Fruit fly (Drosophila melanogaster) whole organism, embryonic: ENCODE data around the gene Sbf.

ENCODE experiments used
- Antp ChIP-seq: fragments of 200-800 bp; sonication (Bioruptor generic); optimal IDR thresholded peaks from 3 replicates; lab custom pipeline; 2016; ENCODE audit warnings: missing biosample characterization, missing genetic modification characterization
- BEAF-32 ChIP-seq: fragments of 200-800 bp; sonication (Bioruptor generic); optimal IDR thresholded peaks from 3 replicates; lab custom pipeline; 2017; ENCODE audit warnings: missing biosample characterization, missing genetic modification characterization, mild to moderate bottlenecking, moderate library complexity, missing genetic modification reagents
- CG10366 ChIP-seq: fragments of 200-800 bp; sonication (Bioruptor generic); IDR thresholded peaks from 2 replicates; pipeline ENCODE4 v1.3.6; 2022; ENCODE audit warnings: missing biosample characterization, missing genetic modification characterization
- CG10979 ChIP-seq: fragments of 200-800 bp; sonication (Bioruptor generic); optimal IDR thresholded peaks from 2 replicates; lab custom pipeline; 2018; ENCODE audit warnings: missing biosample characterization, mild to moderate bottlenecking, missing genetic modification characterization, moderate library complexity
- CG12299 ChIP-seq: fragments of 200-800 bp; sonication (Bioruptor generic); optimal IDR thresholded peaks from 2 replicates; lab custom pipeline; 2018; ENCODE audit warnings: missing biosample characterization, mild to moderate bottlenecking, missing genetic modification characterization
- CG12391 ChIP-seq: fragments of 200-800 bp; sonication (Bioruptor generic); optimal IDR thresholded peaks from 3 replicates; lab custom pipeline; 2018; ENCODE audit warnings: missing biosample characterization, mild to moderate bottlenecking, missing genetic modification characterization, moderate library complexity
- CG13296 ChIP-seq: fragments of 200-800 bp; sonication (Bioruptor generic); optimal IDR thresholded peaks from 3 replicates; lab custom pipeline; 2018; ENCODE audit warnings: missing biosample characterization, mild to moderate bottlenecking, missing genetic modification characterization
- CG1602 ChIP-seq: fragments of 200-800 bp; sonication (Bioruptor generic); optimal IDR thresholded peaks from 3 replicates; lab custom pipeline; 2016; ENCODE audit warnings: missing biosample characterization, missing genetic modification characterization
- CG1647 ChIP-seq: fragments of 200-800 bp; sonication (Bioruptor generic); optimal IDR thresholded peaks from 3 replicates; lab custom pipeline; 2016; ENCODE audit warnings: missing biosample characterization, missing genetic modification characterization
- CG17361 ChIP-seq: fragments of 200-800 bp; sonication (Bioruptor generic); IDR thresholded peaks from 3 replicates; pipeline ENCODE4 v1.3.6; 2022; ENCODE audit warnings: missing biosample characterization, missing genetic modification characterization
- CG18262 ChIP-seq: fragments of 200-800 bp; optimal IDR thresholded peaks from 3 replicates; lab custom pipeline; 2019; ENCODE audit warnings: missing biosample characterization, mild to moderate bottlenecking, missing genetic modification characterization, moderate library complexity
- CG18764 ChIP-seq: fragments of 200-800 bp; sonication (Bioruptor generic); optimal IDR thresholded peaks from 3 replicates; lab custom pipeline; 2016; ENCODE audit warnings: missing biosample characterization, missing genetic modification characterization
- CG2129 ChIP-seq: fragments of 200-800 bp; sonication (Bioruptor generic); IDR thresholded peaks from 2 replicates; pipeline ENCODE4 v1.3.6; 2022; ENCODE audit warnings: missing biosample characterization, missing genetic modification characterization; ENCODE audit not compliant: partially characterized antibody
- CG2678 ChIP-seq: fragments of 200-800 bp; sonication (Bioruptor generic); optimal IDR thresholded peaks from 3 replicates; lab custom pipeline; 2019; ENCODE audit warnings: missing biosample characterization, mild to moderate bottlenecking, missing genetic modification characterization, moderate library complexity
- CG2712 ChIP-seq: fragments of 200-800 bp; optimal IDR thresholded peaks from 3 replicates; lab custom pipeline; 2019; ENCODE audit warnings: missing biosample characterization, mild to moderate bottlenecking, missing genetic modification characterization, moderate library complexity
- CG43689 ChIP-seq: fragments of 200-800 bp; sonication (Bioruptor generic); IDR thresholded peaks from 2 replicates; pipeline ENCODE4 v1.3.6; 2022; ENCODE audit warnings: missing biosample characterization, missing genetic modification characterization
- CG6272 ChIP-seq: fragments of 200-800 bp; sonication (Bioruptor generic); IDR thresholded peaks from 2 replicates; pipeline ENCODE4 v1.3.6; 2022; ENCODE audit warnings: missing biosample characterization, missing genetic modification characterization
- CG6683 ChIP-seq: fragments of 200-800 bp; sonication (Bioruptor generic); optimal IDR thresholded peaks from 2 replicates; lab custom pipeline; 2017; ENCODE audit warnings: missing biosample characterization, mild to moderate bottlenecking, missing genetic modification characterization, missing genetic modification reagents
- CG8281 ChIP-seq: fragments of 200-800 bp; sonication (Bioruptor generic); optimal IDR thresholded peaks from 2 replicates; lab custom pipeline; 2018; ENCODE audit warnings: missing biosample characterization, mild to moderate bottlenecking, missing genetic modification characterization, moderate library complexity
- CG9215 ChIP-seq: fragments of 200-800 bp; sonication (Bioruptor generic); IDR thresholded peaks from 2 replicates; pipeline ENCODE4 v1.3.6; 2022; ENCODE audit warnings: missing biosample characterization, missing genetic modification characterization
- CG9817 ChIP-seq: fragments of 200-800 bp; sonication (Bioruptor generic); optimal IDR thresholded peaks from 2 replicates; lab custom pipeline; 2018; ENCODE audit warnings: missing biosample characterization, mild to moderate bottlenecking, missing genetic modification characterization, moderate library complexity
- Dfd ChIP-seq, 2 experiments: fragments of >200 bp; optimal IDR thresholded peaks; 2 replicates each; lab custom pipeline; 2017; ENCODE audit warnings: missing biosample characterization in 2 of 2, missing genetic modification characterization in 2 of 2
- Gug ChIP-seq: fragments of 200-800 bp; sonication (Bioruptor generic); IDR thresholded peaks from 4 replicates; pipeline ENCODE4 v1.3.6; 2022; ENCODE audit warnings: missing biosample characterization, missing genetic modification characterization
- HmgZ ChIP-seq: fragments of 200-800 bp; sonication (Bioruptor generic); optimal IDR thresholded peaks from 2 replicates; lab custom pipeline; 2018; ENCODE audit warnings: missing biosample characterization, mild to moderate bottlenecking, missing genetic modification characterization
- Hmx ChIP-seq: fragments of 200-800 bp; sonication (Bioruptor generic); optimal IDR thresholded peaks from 2 replicates; lab custom pipeline; 2016; ENCODE audit warnings: missing biosample characterization, missing genetic modification characterization
- Tbp ChIP-seq: fragments of >200 bp; optimal IDR thresholded peaks from 2 replicates; lab custom pipeline; 2018; ENCODE audit warnings: missing biosample characterization, missing genetic modification characterization
- Xbp1 ChIP-seq: fragments of 200-800 bp; sonication (Bioruptor generic); optimal IDR thresholded peaks from 3 replicates; lab custom pipeline; 2016; ENCODE audit warnings: missing biosample characterization, mild to moderate bottlenecking, missing genetic modification characterization
- ab ChIP-seq: fragments of 200-800 bp; sonication (Bioruptor generic); optimal IDR thresholded peaks from 2 replicates; lab custom pipeline; 2016; ENCODE audit warnings: missing biosample characterization, missing genetic modification characterization
- amos ChIP-seq: fragments of 200-800 bp; sonication (Bioruptor generic); IDR thresholded peaks from 2 replicates; pipeline ENCODE4 v1.3.6; 2022; ENCODE audit warnings: missing biosample characterization, missing genetic modification characterization; ENCODE audit not compliant: partially characterized antibody
- cg ChIP-seq: fragments of 200-800 bp; sonication (Bioruptor generic); optimal IDR thresholded peaks from 3 replicates; lab custom pipeline; 2019; ENCODE audit warnings: missing biosample characterization, mild to moderate bottlenecking, missing genetic modification characterization, moderate library complexity
- chm ChIP-seq: fragments of 200-800 bp; sonication (Bioruptor generic); IDR thresholded peaks from 2 replicates; pipeline ENCODE4 v1.3.6; 2022; ENCODE audit warnings: missing biosample characterization, missing genetic modification characterization
- dan ChIP-seq: fragments of 200-800 bp; sonication (Bioruptor generic); IDR thresholded peaks from 2 replicates; pipeline ENCODE4 v1.3.6; 2022; ENCODE audit warnings: missing biosample characterization, missing genetic modification characterization
- dimm ChIP-seq: fragments of 200-800 bp; sonication (Bioruptor generic); IDR thresholded peaks from 2 replicates; pipeline ENCODE4 v1.3.6; 2022; ENCODE audit warnings: missing biosample characterization, missing genetic modification characterization
- disco-r ChIP-seq: fragments of 200-800 bp; sonication (Bioruptor generic); optimal IDR thresholded peaks from 2 replicates; lab custom pipeline; 2016; ENCODE audit warnings: missing biosample characterization, missing genetic modification characterization
- dmrt11E ChIP-seq: fragments of 200-800 bp; sonication (Bioruptor generic); optimal IDR thresholded peaks from 3 replicates; lab custom pipeline; 2018; ENCODE audit warnings: missing biosample characterization, mild to moderate bottlenecking, missing genetic modification characterization, moderate library complexity
- emc ChIP-seq: fragments of 200-800 bp; sonication (Bioruptor generic); optimal IDR thresholded peaks from 2 replicates; lab custom pipeline; 2016; ENCODE audit warnings: missing biosample characterization, missing genetic modification characterization
- fd64A ChIP-seq: fragments of 200-800 bp; sonication (Bioruptor generic); optimal IDR thresholded peaks from 3 replicates; lab custom pipeline; 2018; ENCODE audit warnings: missing biosample characterization, mild to moderate bottlenecking, missing genetic modification characterization
- hbn ChIP-seq: fragments of 200-800 bp; sonication (Bioruptor generic); IDR thresholded peaks from 2 replicates; pipeline ENCODE4 v1.3.6; 2022; ENCODE audit warnings: missing biosample characterization, missing genetic modification characterization; ENCODE audit not compliant: partially characterized antibody
- lmd ChIP-seq: fragments of 200-800 bp; sonication (Bioruptor generic); IDR thresholded peaks from 2 replicates; pipeline ENCODE4 v1.3.6; 2022; ENCODE audit warnings: missing biosample characterization, missing genetic modification characterization
- nerfin-2 ChIP-seq: fragments of 200-800 bp; sonication (Bioruptor generic); IDR thresholded peaks from 2 replicates; pipeline ENCODE4 v1.3.6; 2022; ENCODE audit warnings: missing biosample characterization, missing genetic modification characterization; ENCODE audit not compliant: partially characterized antibody
- nmo ChIP-seq: fragments of 200-800 bp; sonication (Bioruptor generic); optimal IDR thresholded peaks from 2 replicates; lab custom pipeline; 2018; ENCODE audit warnings: missing biosample characterization, mild to moderate bottlenecking, missing genetic modification characterization, moderate library complexity
- org-1 ChIP-seq: fragments of 200-800 bp; sonication (Bioruptor generic); optimal IDR thresholded peaks from 2 replicates; lab custom pipeline; 2017; ENCODE audit warnings: missing biosample characterization, missing genetic modification characterization
- pfk ChIP-seq: fragments of 200-800 bp; sonication (Bioruptor generic); optimal IDR thresholded peaks from 2 replicates; lab custom pipeline; 2018; ENCODE audit warnings: missing biosample characterization, mild to moderate bottlenecking, missing genetic modification characterization, moderate library complexity
- ranshi ChIP-seq: fragments of 200-800 bp; sonication (Bioruptor generic); IDR thresholded peaks from 2 replicates; pipeline ENCODE4 v1.3.6; 2022; ENCODE audit warnings: missing biosample characterization, missing genetic modification characterization
- repo ChIP-seq: fragments of 200-800 bp; sonication (Bioruptor generic); optimal IDR thresholded peaks from 2 replicates; lab custom pipeline; 2016; ENCODE audit warnings: missing biosample characterization, missing genetic modification characterization
- sens-2 ChIP-seq: fragments of 200-800 bp; sonication (Bioruptor generic); IDR thresholded peaks from 2 replicates; pipeline ENCODE4 v1.3.6; 2022; ENCODE audit warnings: missing biosample characterization, missing genetic modification characterization
- sim ChIP-seq: fragments of 200-800 bp; sonication (Bioruptor generic); IDR thresholded peaks from 2 replicates; pipeline ENCODE4 v1.3.6; 2022; ENCODE audit warnings: missing biosample characterization, missing genetic modification characterization
- sima ChIP-seq: fragments of 200-800 bp; sonication (Bioruptor generic); optimal IDR thresholded peaks from 2 replicates; lab custom pipeline; 2016; ENCODE audit warnings: missing biosample characterization, missing genetic modification characterization
- so ChIP-seq: fragments of 200-800 bp; sonication (Bioruptor generic); IDR thresholded peaks from 3 replicates; pipeline ENCODE4 v1.3.6; 2022; ENCODE audit warnings: missing biosample characterization, missing genetic modification characterization
- stwl ChIP-seq: fragments of 200-800 bp; sonication (Bioruptor generic); optimal IDR thresholded peaks from 3 replicates; lab custom pipeline; 2018; ENCODE audit warnings: missing biosample characterization, mild to moderate bottlenecking, missing genetic modification characterization, moderate library complexity

Gene Sbf

dm6 chr3R:11818930-11819639 lies 22.3 kb upstream of the Sbf start, which contains the start of the genes COX5A and glo (continued):
- TF ChIP-seq repo (GFP tag; lab: Kevin White, UChicago) (peak; percentile 72), sim (GFP tag; lab: Robert Waterston, UW) (no peak), chm (GFP tag; lab: Robert Waterston, UW) (peak; percentile 89), CG18262 (tag; lab: Kevin White, UChicago) (peak; percentile 51), CG9215 (peak; percentile 76), BEAF-32 (GFP tag; lab: Kevin White, UChicago) (peak; percentile 60), dmrt11E (tag; lab: Kevin White, UChicago) (peak; percentile 69), CG9817 (tag; lab: Kevin White, UChicago) (peak; percentile 71), emc (GFP tag; lab: Kevin White, UChicago) (peak; percentile 62), CG10979 (peak; percentile 56), nmo (GFP tag; lab: Kevin White, UChicago) (peak; percentile 85), lmd (GFP tag; lab: Robert Waterston, UW) (peak; percentile 68), stwl (tag; lab: Kevin White, UChicago) (peak; percentile 67), Xbp1 (peak; percentile 87), CG2129 (GFP tag; lab: Robert Waterston, UW) (no peak), ab (GFP tag; lab: Kevin White, UChicago) (peak; percentile 17), sens-2 (GFP tag; lab: Robert Waterston, UW) (no peak), sima (GFP tag; lab: Kevin White, UChicago) (peak; percentile 38), hbn (no peak), CG12299 (tag; lab: Kevin White, UChicago) (peak; percentile 70), HmgZ (tag; lab: Kevin White, UChicago) (peak; percentile 82), CG8281 (tag; lab: Kevin White, UChicago) (no peak), CG6272 (peak; percentile 62), cg (GFP tag; lab: Kevin White, UChicago) (no peak), CG6683 (GFP tag; lab: Kevin White, UChicago) (no peak), dimm (GFP tag; lab: Robert Waterston, UW) (no peak), fd64A (no peak), Gug (GFP tag; lab: Robert Waterston, UW) (peak; percentile 77), pfk (GFP tag; lab: Kevin White, UChicago) (peak; percentile 92), Antp (GFP tag; lab: Kevin White, UChicago) (peak; percentile 83), CG13296 (GFP tag; lab: Kevin White, UChicago) (peak; percentile 65), disco-r (GFP tag; lab: Kevin White, UChicago) (peak; percentile 83), so (GFP tag; lab: Robert Waterston, UW) (0 out of 3 replicates have a peak, but pooled peaks have one; percentile 25), Dfd (GFP tag; optimal IDR thresholded peaks at IDR 0.05; lab: Kevin White, UChicago) (no peak), CG17361 (GFP tag; lab: Robert Waterston, UW) (peak; percentile 83), org-1 (peak; percentile 9), CG12391 (tag; lab: Kevin White, UChicago) (peak; percentile 88), ranshi (peak; percentile 75), CG1647 (peak; percentile 43), dan (GFP tag; lab: Robert Waterston, UW) (no peak), CG18764 (GFP tag; lab: Kevin White, UChicago) (peak; percentile 59), CG10366 (GFP tag; lab: Robert Waterston, UW) (peak; percentile 79), CG2678 (peak; percentile 75), amos (GFP tag; lab: Robert Waterston, UW) (peak; percentile 20; the same call in 1 of the 2 replicates), CG1602 (GFP tag; lab: Kevin White, UChicago) (peak; percentile 82), CG43689 (no peak), CG2712 (tag; lab: Kevin White, UChicago) (peak; percentile 79), Hmx (peak; percentile 5), nerfin-2 (GFP tag; lab: Robert Waterston, UW) (no peak), Tbp (GFP tag; lab: Kevin White, UChicago) (no peak)
